Worm (Caenorhabditis elegans): ENCODE results near the gene F15D4.6.
A peak's percentile ranks its signal among the peaks of the same experiment; 100 is the strongest.

DNA sequence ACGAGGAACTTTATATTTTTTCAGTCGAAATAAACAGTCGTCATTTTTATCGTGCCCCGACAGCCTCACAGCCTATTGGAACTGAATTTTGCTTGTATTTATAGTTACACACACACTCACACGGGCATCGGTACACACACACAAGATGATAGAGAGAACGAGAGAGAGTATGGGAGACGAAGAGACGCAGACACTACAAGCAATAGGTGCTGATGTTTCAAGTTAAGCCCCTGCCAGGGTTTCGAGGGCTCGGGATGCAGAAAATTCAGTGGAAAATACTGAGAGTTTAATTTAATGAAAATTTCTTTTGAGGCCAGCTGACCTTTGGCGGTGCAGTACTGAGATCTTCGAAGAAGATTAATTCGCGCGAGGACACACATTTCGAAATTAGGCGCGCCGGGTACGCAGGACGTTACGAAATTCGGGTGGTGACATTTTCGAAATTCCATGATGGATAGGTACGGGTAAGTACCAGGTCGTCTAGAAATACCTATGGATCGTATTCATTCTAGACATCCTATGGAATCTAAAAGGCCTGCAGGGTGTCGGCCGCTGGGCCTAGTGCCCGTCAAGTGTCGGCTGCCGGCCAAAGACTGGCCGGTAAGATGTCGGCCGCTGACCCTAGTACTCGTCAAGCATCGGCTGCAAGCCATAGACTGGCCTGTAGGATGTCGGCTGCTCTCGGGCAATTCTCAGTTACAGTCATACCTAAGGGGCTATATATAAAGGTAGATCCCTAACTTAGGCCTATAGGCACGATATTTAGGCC, 41.7 kb downstream of the F15D4.6 start:
- TF ChIP-seq lin-39 (tag; optimal IDR thresholded peaks at IDR 0.05) (no peak), skn-1 (tag; optimal IDR thresholded peaks at IDR 0.05) (no peak), unc-62 (GFP tag; optimal IDR thresholded peaks at IDR 0.05) (peak; percentile 36), ama-1 (optimal IDR thresholded peaks at IDR 0.05) (no peak)
